Fruit fly (Drosophila melanogaster): ENCODE data around the gene kmg.
"Not testable (repeated sequence)": the region's sequence is repeated elsewhere in the genome, so short reads cannot be mapped to it uniquely, and the experiment has no call there.

kmg gene

DNA sequence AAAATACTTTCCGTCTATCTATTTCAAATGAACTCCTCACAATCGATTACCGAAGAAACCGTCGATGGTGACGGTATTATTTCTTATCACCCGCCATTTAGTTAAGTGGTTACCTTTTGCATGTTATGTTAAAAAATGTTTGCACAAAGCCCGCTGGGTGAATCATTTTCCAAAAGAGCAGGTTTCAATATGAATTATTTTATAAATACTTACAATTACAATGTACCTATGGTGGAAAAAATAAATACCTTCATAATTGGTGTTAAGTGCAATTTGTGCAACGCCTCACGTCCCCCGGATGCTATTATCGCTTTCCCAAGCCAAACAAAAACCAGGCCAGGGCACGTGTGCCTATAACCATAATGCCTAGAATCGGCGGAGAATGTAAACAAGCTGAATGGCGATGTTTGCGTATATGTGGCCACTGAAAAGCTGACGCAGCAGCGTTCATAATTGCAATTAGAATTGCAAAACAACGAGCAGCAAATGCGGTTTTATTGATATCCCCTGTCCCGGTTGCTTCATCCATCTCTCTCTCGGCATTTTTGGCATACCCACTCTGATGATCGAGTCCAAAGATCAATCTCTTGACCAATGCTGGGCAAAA lies 46.6 kb downstream of the kmg start:
- no peak for TF ChIP-seq noc (tag; optimal IDR thresholded peaks at IDR 0.05)

- not testable (repeated sequence) for TF ChIP-seq noc (tag; optimal IDR thresholded peaks at IDR 0.05)
These were observed 51.5 kb downstream of the kmg start, which contains the start of gene CG15482 for dm6 chr2L:13211764-13212265. Gene CG15482, minus strand, starts transcription at chr2L:13211814.

All from whole organism, larva.